Fruit fly (Drosophila melanogaster): ENCODE data around the gene CG15824.

CG15824 gene

dm6 chr2L:838786-839185 lies 46.2 kb downstream of the CG15824 start:
- no peak for TF ChIP-seq CG17801 (GFP tag; optimal IDR thresholded peaks at IDR 0.05; ENCODE audit: partially characterized antibody)

- TF ChIP-seq CG17801 (GFP tag; optimal IDR thresholded peaks at IDR 0.05; ENCODE audit: partially characterized antibody), result no peak
Measured at dm6 chr2L:837989-838388, 47.0 kb downstream of the CG15824 start.

- no peak for TF ChIP-seq CG17801 (GFP tag; optimal IDR thresholded peaks at IDR 0.05; ENCODE audit: partially characterized antibody)
Measured at dm6 chr2L:827516-828362, 57.2 kb downstream of the CG15824 start.

Data from ovary, adult (tissue).